Worm (Caenorhabditis elegans) whole organism, young adult: Measurements from ENCODE around the gene C44C10.3.

Experiments
- B0035.1 ChIP-seq: sonication (generic microtip); optimal IDR thresholded peaks from 2 replicates; lab custom pipeline; 2016; ENCODE audit warnings: missing genetic modification characterization, mild to moderate bottlenecking, missing compliant biosample characterization, missing genotype, missing genetic modification reagents
- F22D6.2 ChIP-seq: sonication (generic microtip); optimal IDR thresholded peaks from 2 replicates; lab custom pipeline; 2016; ENCODE audit warnings: mild to moderate bottlenecking, missing genetic modification characterization, missing compliant biosample characterization
- F33H1.4 ChIP-seq: fragments of 200-800 bp; sonication (Bioruptor generic); IDR thresholded peaks from 2 replicates; pipeline ENCODE4 v1.3.6; 2022; ENCODE audit warnings: missing genetic modification reagents, missing genetic modification characterization, missing compliant biosample characterization
- F37B4.10 ChIP-seq: fragments of 200-800 bp; sonication (Bioruptor generic); IDR thresholded peaks from 2 replicates; pipeline ENCODE4 v1.3.6; 2022; ENCODE audit warnings: missing genetic modification characterization, missing compliant biosample characterization
- F49E8.2 ChIP-seq: sonication (generic microtip); optimal IDR thresholded peaks from 3 replicates; lab custom pipeline; 2017; ENCODE audit warnings: missing genetic modification characterization, mild to moderate bottlenecking, missing compliant biosample characterization, antibody characterized with exemption, moderate library complexity; ENCODE audit not compliant: insufficient read depth
- F57A8.1 ChIP-seq: fragments of 200-800 bp; sonication (Bioruptor generic); optimal IDR thresholded peaks from 2 replicates; lab custom pipeline; 2018; ENCODE audit warnings: mild to moderate bottlenecking, missing genetic modification characterization, moderate library complexity, missing compliant biosample characterization
- Y53F4B.3 ChIP-seq: fragments of 200-800 bp; sonication (Bioruptor generic); IDR thresholded peaks from 2 replicates; pipeline ENCODE4 v1.3.6; 2022; ENCODE audit warnings: missing genetic modification reagents, missing genetic modification characterization, missing compliant biosample characterization
- Y56A3A.18 ChIP-seq: fragments of 200-800 bp; sonication (Bioruptor generic); IDR thresholded peaks from 2 replicates; pipeline ENCODE4 v1.3.6; 2022; ENCODE audit warnings: missing genetic modification reagents, missing genetic modification characterization, missing compliant biosample characterization
- Y79H2A.3 ChIP-seq: fragments of 200-800 bp; sonication (Bioruptor generic); conservative IDR thresholded peaks from 2 replicates; pipeline ENCODE4 v1.3.6; 2022; ENCODE audit warnings: missing genetic modification reagents, missing genetic modification characterization, missing compliant biosample characterization
- aptf-3 ChIP-seq: fragments of 200-800 bp; sonication (Bioruptor generic); IDR thresholded peaks from 2 replicates; pipeline ENCODE4 v1.3.6; 2022; ENCODE audit warnings: missing genetic modification characterization, missing compliant biosample characterization
- attf-6 ChIP-seq: fragments of 200-800 bp; sonication (Bioruptor generic); IDR thresholded peaks from 2 replicates; pipeline ENCODE4 v1.3.6; 2022; ENCODE audit warnings: missing genetic modification reagents, missing genetic modification characterization, missing compliant biosample characterization
- bed-1 ChIP-seq: fragments of 200-800 bp; sonication (Bioruptor generic); IDR thresholded peaks from 2 replicates; pipeline ENCODE4 v1.3.6; 2022; ENCODE audit warnings: missing genetic modification reagents, missing genetic modification characterization, missing compliant biosample characterization
- ccch-3 ChIP-seq: fragments of 200-800 bp; sonication (Bioruptor generic); optimal IDR thresholded peaks from 2 replicates; lab custom pipeline; 2018; ENCODE audit warnings: mild to moderate bottlenecking, missing genetic modification characterization, missing compliant biosample characterization
- ceh-27 ChIP-seq: fragments of 200-800 bp; sonication (Bioruptor generic); optimal IDR thresholded peaks from 2 replicates; lab custom pipeline; 2018; ENCODE audit warnings: mild to moderate bottlenecking, missing genetic modification characterization, moderate library complexity, missing compliant biosample characterization
- ceh-58 ChIP-seq: fragments of 200-800 bp; sonication (Bioruptor generic); IDR thresholded peaks from 2 replicates; pipeline ENCODE4 v1.3.6; 2022; ENCODE audit warnings: missing genetic modification characterization, missing compliant biosample characterization
- ceh-91 ChIP-seq: fragments of 200-800 bp; sonication (Bioruptor generic); IDR thresholded peaks from 2 replicates; pipeline ENCODE4 v1.3.6; 2022; ENCODE audit warnings: missing genetic modification reagents, missing genetic modification characterization, missing compliant biosample characterization
- efl-1 ChIP-seq: fragments of 150-350 bp; optimal IDR thresholded peaks from 2 replicates; lab custom pipeline; 2014; ENCODE audit warnings: missing biosample characterization, missing genetic modification reagents, missing genetic modification characterization
- hlh-26 ChIP-seq: fragments of 200-800 bp; sonication (Bioruptor generic); conservative IDR thresholded peaks from 2 replicates; pipeline ENCODE4 v1.3.6; 2022; ENCODE audit warnings: missing genetic modification reagents, missing genetic modification characterization, missing compliant biosample characterization
- hrde-1 ChIP-seq: sonication (generic microtip); optimal IDR thresholded peaks from 2 replicates; lab custom pipeline; 2016; ENCODE audit warnings: missing genetic modification characterization, mild to moderate bottlenecking, missing compliant biosample characterization, moderate library complexity, missing genotype, missing genetic modification reagents, borderline replicate concordance
- hsf-1 ChIP-seq: fragments of 200-800 bp; sonication (Bioruptor generic); IDR thresholded peaks from 2 replicates; pipeline ENCODE4 v1.3.6; 2022; ENCODE audit warnings: missing genetic modification reagents, missing genetic modification characterization, missing compliant biosample characterization
- madf-10 ChIP-seq: sonication (generic microtip); optimal IDR thresholded peaks from 2 replicates; lab custom pipeline; 2016; ENCODE audit warnings: mild to moderate bottlenecking, missing genetic modification characterization, missing compliant biosample characterization
- nfya-1 ChIP-seq: sonication (generic microtip); optimal IDR thresholded peaks from 2 replicates; lab custom pipeline; 2017; ENCODE audit warnings: antibody characterized with exemption, missing compliant biosample characterization, missing genetic modification characterization, borderline replicate concordance; ENCODE audit not compliant: insufficient read depth
- nhr-27 ChIP-seq: fragments of 200-800 bp; sonication (Bioruptor generic); optimal IDR thresholded peaks from 2 replicates; lab custom pipeline; 2018; ENCODE audit warnings: mild to moderate bottlenecking, missing genetic modification characterization, moderate library complexity, missing compliant biosample characterization
- pha-4 ChIP-seq: fragments of 150-350 bp; sonication (generic microtip); optimal IDR thresholded peaks from 2 replicates; lab custom pipeline; 2014; ENCODE audit warnings: missing biosample characterization, missing genetic modification reagents, missing genetic modification characterization
- rec-8 ChIP-seq, 2 experiments: sonication (generic microtip); optimal IDR thresholded peaks; 2 replicates each; lab custom pipeline; 2016; ENCODE audit warnings: mild to moderate bottlenecking in 2 of 2, missing genetic modification characterization in 2 of 2, missing genetic modification reagents in 2 of 2, missing genotype in 2 of 2, missing biosample characterization in 1 of 2, missing compliant biosample characterization in 1 of 2, moderate library complexity in 1 of 2
- repo-1 ChIP-seq: sonication (generic microtip); optimal IDR thresholded peaks from 2 replicates; lab custom pipeline; 2017; ENCODE audit warnings: mild to moderate bottlenecking, missing genetic modification characterization, missing compliant biosample characterization
- sea-2 ChIP-seq: fragments of 200-800 bp; sonication (Bioruptor generic); IDR thresholded peaks from 2 replicates; pipeline ENCODE4 v1.3.6; 2022; ENCODE audit warnings: missing genetic modification characterization, missing compliant biosample characterization
- unc-130 ChIP-seq: sonication (generic microtip); optimal IDR thresholded peaks from 2 replicates; lab custom pipeline; 2016; ENCODE audit warnings: missing genetic modification reagents, missing genetic modification characterization, missing compliant biosample characterization
- unc-62 ChIP-seq: fragments of 150-350 bp; optimal IDR thresholded peaks from 2 replicates; lab custom pipeline; 2014; ENCODE audit warnings: missing biosample characterization, missing genetic modification reagents, missing genetic modification characterization
- xnd-1 ChIP-seq: sonication (generic microtip); optimal IDR thresholded peaks from 2 replicates; lab custom pipeline; 2016; ENCODE audit warnings: missing genotype, missing genetic modification reagents, missing genetic modification characterization, missing compliant biosample characterization
- zfh-2 ChIP-seq: fragments of 200-800 bp; sonication (Bioruptor generic); conservative IDR thresholded peaks from 2 replicates; pipeline ENCODE4 v1.3.6; 2022; ENCODE audit warnings: missing genetic modification reagents, missing genetic modification characterization, missing compliant biosample characterization
- ztf-26 ChIP-seq: sonication (generic microtip); optimal IDR thresholded peaks from 2 replicates; lab custom pipeline; 2017; ENCODE audit warnings: missing genetic modification characterization, missing compliant biosample characterization

Gene C44C10.3

ce11 chrX:11745821-11746485 is 43.6 kb downstream of the C44C10.3 start, which contains the start of gene C40H5.2:
TSS of gene C40H5.2 (plus strand) at chrX:11746076.
- TF ChIP-seq hsf-1 (GFP tag; lab: Robert Waterston, UW) (no peak), F33H1.4 (GFP tag; lab: Robert Waterston, UW) (no peak), nfya-1 (tag; lab: Kevin White, UChicago) (no peak), xnd-1 (tag; lab: Kevin White, UChicago) (no peak), hrde-1 (tag; lab: Kevin White, UChicago) (no peak), nhr-27 (tag; lab: Kevin White, UChicago) (no peak), unc-130 (GFP tag; lab: Kevin White, UChicago) (no peak), Y53F4B.3 (GFP tag; lab: Robert Waterston, UW) (no peak), B0035.1 (tag; lab: Kevin White, UChicago) (no peak), zfh-2 (GFP tag; lab: Robert Waterston, UW) (no peak), Y79H2A.3 (no peak), sea-2 (no peak), Y56A3A.18 (GFP tag; lab: Robert Waterston, UW) (no peak), ztf-26 (tag; lab: Kevin White, UChicago) (no peak), attf-6 (GFP tag; lab: Robert Waterston, UW) (no peak), rec-8 (tag; optimal IDR thresholded peaks at IDR 0.05; lab: Kevin White, UChicago) (no peak)

ce11 chrX:11752289-11752688 is 50.0 kb downstream of the C44C10.3 start:
- no peak for TF ChIP-seq pha-4 (tag; lab: Kevin White, UChicago)
- TF ChIP-seq ceh-91 (GFP tag; lab: Robert Waterston, UW), result no peak
- no peak for TF ChIP-seq madf-10 (tag; lab: Kevin White, UChicago)
- no peak for TF ChIP-seq repo-1
- TF ChIP-seq aptf-3 (GFP tag; lab: Robert Waterston, UW), result no peak
- TF ChIP-seq F37B4.10 (GFP tag; lab: Robert Waterston, UW), result no peak
- TF ChIP-seq hlh-26 (GFP tag; lab: Robert Waterston, UW), result no peak
- TF ChIP-seq efl-1, result no peak
- no peak for TF ChIP-seq zfh-2 (GFP tag; lab: Robert Waterston, UW)
- TF ChIP-seq F49E8.2 (tag; lab: Kevin White, UChicago), result no peak

ce11 chrX:11753155-11753554 is 50.8 kb downstream of the C44C10.3 start:
- TF ChIP-seq ccch-3 (no peak), bed-1 (no peak), ceh-27 (GFP tag; lab: Kevin White, UChicago) (no peak), sea-2 (no peak), Y79H2A.3 (no peak), Y53F4B.3 (GFP tag; lab: Robert Waterston, UW) (no peak), unc-62 (GFP tag; lab: Kevin White, UChicago) (no peak), hrde-1 (tag; lab: Kevin White, UChicago) (no peak), F57A8.1 (no peak), hsf-1 (GFP tag; lab: Robert Waterston, UW) (no peak), ceh-58 (no peak), F22D6.2 (tag; lab: Kevin White, UChicago) (no peak), repo-1 (no peak)
